Fruit fly (Drosophila melanogaster) whole organism, embryonic: ENCODE measurements around the gene CG9497.
A peak's percentile ranks its signal among the peaks of the same experiment; 100 is the strongest.

Source experiments
- ATbp ChIP-seq: fragments of 200-800 bp; sonication (Bioruptor generic); optimal IDR thresholded peaks from 2 replicates; lab custom pipeline; 2017; ENCODE audit warnings: missing biosample characterization, mild to moderate bottlenecking, missing genetic modification characterization, missing genetic modification reagents
- B-H1 ChIP-seq: fragments of 200-800 bp; sonication (Bioruptor generic); IDR thresholded peaks from 3 replicates; pipeline ENCODE4 v1.3.6; 2022; ENCODE audit warnings: missing biosample characterization, missing genetic modification characterization
- CG1024 ChIP-seq: fragments of 200-800 bp; sonication (Bioruptor generic); IDR thresholded peaks from 2 replicates; pipeline ENCODE4 v1.3.6; 2022; ENCODE audit warnings: missing biosample characterization, missing genetic modification characterization
- CG11456 ChIP-seq: fragments of 200-800 bp; sonication (Bioruptor generic); IDR thresholded peaks from 3 replicates; pipeline ENCODE4 v1.3.6; 2022; ENCODE audit warnings: missing biosample characterization, missing genetic modification characterization
- CG11695 ChIP-seq: fragments of 200-800 bp; sonication (Bioruptor generic); IDR thresholded peaks from 3 replicates; pipeline ENCODE4 v1.3.6; 2022; ENCODE audit warnings: missing biosample characterization, missing genetic modification characterization
- CG1233 ChIP-seq: fragments of 200-800 bp; sonication (Bioruptor generic); optimal IDR thresholded peaks from 4 replicates; lab custom pipeline; 2018; ENCODE audit warnings: missing biosample characterization, mild to moderate bottlenecking, missing genetic modification characterization
- CG13296 ChIP-seq: fragments of 200-800 bp; sonication (Bioruptor generic); optimal IDR thresholded peaks from 3 replicates; lab custom pipeline; 2018; ENCODE audit warnings: missing biosample characterization, mild to moderate bottlenecking, missing genetic modification characterization
- CG13624 ChIP-seq: fragments of 200-800 bp; sonication (Bioruptor generic); optimal IDR thresholded peaks from 2 replicates; lab custom pipeline; 2016; ENCODE audit warnings: missing biosample characterization, missing genetic modification characterization
- CG1529 ChIP-seq: fragments of 200-800 bp; sonication (Bioruptor generic); optimal IDR thresholded peaks from 3 replicates; lab custom pipeline; 2018; ENCODE audit warnings: missing biosample characterization, missing genetic modification characterization
- CG1603 ChIP-seq: fragments of 200-800 bp; sonication (Bioruptor generic); optimal IDR thresholded peaks from 2 replicates; lab custom pipeline; 2019; ENCODE audit warnings: missing biosample characterization, mild to moderate bottlenecking, missing genetic modification characterization, moderate library complexity
- CG2678 ChIP-seq: fragments of 200-800 bp; sonication (Bioruptor generic); optimal IDR thresholded peaks from 3 replicates; lab custom pipeline; 2019; ENCODE audit warnings: missing biosample characterization, mild to moderate bottlenecking, missing genetic modification characterization, moderate library complexity
- CG2712 ChIP-seq: fragments of 200-800 bp; optimal IDR thresholded peaks from 3 replicates; lab custom pipeline; 2019; ENCODE audit warnings: missing biosample characterization, mild to moderate bottlenecking, missing genetic modification characterization, moderate library complexity
- CG30403 ChIP-seq: fragments of 200-800 bp; sonication (Bioruptor generic); optimal IDR thresholded peaks from 3 replicates; lab custom pipeline; 2016; ENCODE audit warnings: missing biosample characterization, missing genetic modification characterization
- CG3726 ChIP-seq: fragments of 200-800 bp; sonication (Bioruptor generic); IDR thresholded peaks from 3 replicates; pipeline ENCODE4, ENCODE4 v1.3.6; 2022; ENCODE audit warnings: missing biosample characterization, missing genetic modification characterization
- CG4424 ChIP-seq: fragments of 200-800 bp; sonication (Bioruptor generic); optimal IDR thresholded peaks from 3 replicates; lab custom pipeline; 2016; ENCODE audit warnings: missing biosample characterization, missing genetic modification characterization
- CG5245 ChIP-seq: fragments of 200-800 bp; sonication (Bioruptor generic); optimal IDR thresholded peaks from 3 replicates; lab custom pipeline; 2016; ENCODE audit warnings: missing biosample characterization, missing genetic modification characterization
- CG7963 ChIP-seq: fragments of 200-800 bp; sonication (Bioruptor generic); IDR thresholded peaks from 3 replicates; pipeline ENCODE4 v1.3.6; 2022; ENCODE audit warnings: missing biosample characterization, missing genetic modification characterization; ENCODE audit not compliant: partially characterized antibody
- CG9727 ChIP-seq: fragments of 200-800 bp; sonication (Bioruptor generic); optimal IDR thresholded peaks from 3 replicates; lab custom pipeline; 2017; ENCODE audit warnings: missing biosample characterization, mild to moderate bottlenecking, missing genetic modification characterization
- Ets65A ChIP-seq: fragments of 200-800 bp; sonication (Bioruptor generic); peaks from one replicate; lab custom pipeline; 2016; ENCODE audit warnings: missing biosample characterization, missing genetic modification characterization
- HLH4C ChIP-seq: fragments of 200-800 bp; sonication (Bioruptor generic); IDR thresholded peaks from 3 replicates; pipeline ENCODE4 v1.3.6; 2022; ENCODE audit warnings: missing biosample characterization, missing genetic modification characterization; ENCODE audit not compliant: partially characterized antibody
- Hey ChIP-seq: fragments of 200-800 bp; sonication (Bioruptor generic); optimal IDR thresholded peaks from 3 replicates; lab custom pipeline; 2018; ENCODE audit warnings: missing biosample characterization, mild to moderate bottlenecking, missing genetic modification characterization
- Hr51 ChIP-seq, 2 experiments: fragments of 200-800 bp; sonication (Bioruptor generic); optimal IDR thresholded peaks; 2 replicates in 1 of 2; 3 replicates in 1 of 2; lab custom pipeline; 2016 to 2018; ENCODE audit warnings: missing biosample characterization in 2 of 2, missing genetic modification characterization in 2 of 2, mild to moderate bottlenecking in 1 of 2, moderate library complexity in 1 of 2
- Hr78 ChIP-seq, 2 experiments: fragments of 200-800 bp in 1 of 2; fragments of >200 bp in 1 of 2; sonication (Bioruptor generic) in 1 of 2; optimal IDR thresholded peaks; 2 replicates each; lab custom pipeline; 2017 to 2019; ENCODE audit warnings: missing biosample characterization in 2 of 2, missing genetic modification characterization in 2 of 2, mild to moderate bottlenecking in 1 of 2, moderate library complexity in 1 of 2
- Jarid2 ChIP-seq: fragments of 200-800 bp; sonication (Bioruptor generic); optimal IDR thresholded peaks from 3 replicates; lab custom pipeline; 2017; ENCODE audit warnings: mild to moderate bottlenecking, missing biosample characterization, missing genetic modification reagents, missing genetic modification characterization
- MTF-1 ChIP-seq: fragments of 200-800 bp; sonication (Bioruptor generic); optimal IDR thresholded peaks from 2 replicates; lab custom pipeline; 2018; ENCODE audit warnings: missing biosample characterization, mild to moderate bottlenecking, missing genetic modification characterization, borderline replicate concordance
- Med ChIP-seq: fragments of 200-800 bp; sonication (Bioruptor generic); peaks from one replicate; lab custom pipeline; 2016; ENCODE audit warnings: missing biosample characterization, missing genetic modification characterization, mild to moderate bottlenecking, inconsistent platforms, moderate library complexity
- Nf-YA ChIP-seq: fragments of 200-800 bp; sonication (Bioruptor generic); IDR thresholded peaks from 2 replicates; pipeline ENCODE4 v1.3.6; 2022; ENCODE audit warnings: missing biosample characterization, missing genetic modification characterization
- Six4 ChIP-seq: fragments of 200-800 bp; sonication (Bioruptor generic); optimal IDR thresholded peaks from 2 replicates; lab custom pipeline; 2016; ENCODE audit warnings: missing biosample characterization, missing genetic modification characterization
- Sox102F ChIP-seq: fragments of 200-800 bp; sonication (Bioruptor generic); optimal IDR thresholded peaks from 2 replicates; lab custom pipeline; 2018; ENCODE audit warnings: missing biosample characterization, mild to moderate bottlenecking, missing genetic modification characterization, moderate library complexity
- Xbp1 ChIP-seq: fragments of 200-800 bp; sonication (Bioruptor generic); optimal IDR thresholded peaks from 3 replicates; lab custom pipeline; 2016; ENCODE audit warnings: missing biosample characterization, mild to moderate bottlenecking, missing genetic modification characterization
- Xrp1 ChIP-seq: fragments of 200-800 bp; sonication (Bioruptor generic); IDR thresholded peaks from 2 replicates; pipeline ENCODE4 v1.3.6; 2022; ENCODE audit warnings: missing biosample characterization, missing genetic modification characterization
- YL-1 ChIP-seq: fragments of 200-800 bp; sonication (Bioruptor generic); optimal IDR thresholded peaks from 3 replicates; lab custom pipeline; 2017; ENCODE audit warnings: missing biosample characterization, mild to moderate bottlenecking, missing genetic modification characterization
- ab ChIP-seq: fragments of 200-800 bp; sonication (Bioruptor generic); optimal IDR thresholded peaks from 2 replicates; lab custom pipeline; 2016; ENCODE audit warnings: missing biosample characterization, missing genetic modification characterization
- ap ChIP-seq: fragments of 200-800 bp; sonication (Bioruptor generic); IDR thresholded peaks from 2 replicates; pipeline ENCODE4 v1.3.6; 2022; ENCODE audit warnings: missing biosample characterization, missing genetic modification characterization
- chif ChIP-seq, 2 experiments: fragments of 200-800 bp; sonication (Bioruptor generic); optimal IDR thresholded peaks; 3 replicates each; lab custom pipeline; 2016; ENCODE audit warnings: missing biosample characterization in 2 of 2, missing genetic modification characterization in 2 of 2
- ci ChIP-seq: fragments of 200-800 bp; sonication (Bioruptor generic); IDR thresholded peaks from 3 replicates; pipeline ENCODE4 v1.3.6; 2022; ENCODE audit warnings: missing biosample characterization, missing genetic modification characterization
- dpn ChIP-seq, 2 experiments: fragments of 200-800 bp; sonication (Bioruptor generic); optimal IDR thresholded peaks; 3 replicates each; lab custom pipeline; 2016; ENCODE audit warnings: missing biosample characterization in 2 of 2, missing genetic modification characterization in 2 of 2
- esg ChIP-seq: fragments of 200-800 bp; sonication (Bioruptor generic); conservative IDR thresholded peaks from 2 replicates; pipeline ENCODE4 v1.3.6; 2022; ENCODE audit warnings: missing biosample characterization, missing genetic modification characterization
- eve ChIP-seq, 2 experiments: fragments of >200 bp; optimal IDR thresholded peaks; 2 replicates each; lab custom pipeline; 2017; ENCODE audit warnings: missing biosample characterization in 2 of 2, missing genetic modification characterization in 2 of 2
- fd102C ChIP-seq: fragments of 200-800 bp; sonication (Bioruptor generic); optimal IDR thresholded peaks from 2 replicates; lab custom pipeline; 2018; ENCODE audit warnings: missing biosample characterization, mild to moderate bottlenecking, missing genetic modification characterization, moderate library complexity
- ham ChIP-seq: fragments of 200-800 bp; sonication (Bioruptor generic); IDR thresholded peaks from 2 replicates; pipeline ENCODE4 v1.3.6; 2022; ENCODE audit warnings: missing biosample characterization, missing genetic modification characterization
- kay ChIP-seq: fragments of 200-800 bp; sonication (Bioruptor generic); optimal IDR thresholded peaks from 2 replicates; lab custom pipeline; 2016; ENCODE audit warnings: missing biosample characterization, missing genetic modification characterization
- lmd ChIP-seq: fragments of 200-800 bp; sonication (Bioruptor generic); IDR thresholded peaks from 2 replicates; pipeline ENCODE4 v1.3.6; 2022; ENCODE audit warnings: missing biosample characterization, missing genetic modification characterization
- nmo ChIP-seq: fragments of 200-800 bp; sonication (Bioruptor generic); optimal IDR thresholded peaks from 2 replicates; lab custom pipeline; 2018; ENCODE audit warnings: missing biosample characterization, mild to moderate bottlenecking, missing genetic modification characterization, moderate library complexity
- odd ChIP-seq: fragments of 200-800 bp; sonication (Bioruptor generic); optimal IDR thresholded peaks from 2 replicates; lab custom pipeline; 2017; ENCODE audit warnings: missing biosample characterization, mild to moderate bottlenecking, missing genetic modification characterization
- row ChIP-seq: fragments of 200-800 bp; sonication (Bioruptor generic); IDR thresholded peaks from 3 replicates; pipeline ENCODE4 v1.3.6; 2022; ENCODE audit warnings: missing biosample characterization, missing genetic modification characterization
- run ChIP-seq: fragments of 200-800 bp; sonication (Bioruptor generic); optimal IDR thresholded peaks from 3 replicates; lab custom pipeline; 2018; ENCODE audit warnings: missing biosample characterization, mild to moderate bottlenecking, missing genetic modification characterization
- slp2 ChIP-seq: fragments of 200-800 bp; sonication (Bioruptor generic); optimal IDR thresholded peaks from 2 replicates; lab custom pipeline; 2016; ENCODE audit warnings: missing biosample characterization, missing genetic modification characterization
- toy ChIP-seq: fragments of 200-800 bp; sonication (Bioruptor generic); IDR thresholded peaks from 2 replicates; pipeline ENCODE4 v1.3.6; 2022; ENCODE audit warnings: missing biosample characterization, missing genetic modification characterization
- vnd ChIP-seq: fragments of 200-800 bp; sonication (Bioruptor generic); IDR thresholded peaks from 3 replicates; pipeline ENCODE4 v1.3.6; 2022; ENCODE audit warnings: missing biosample characterization, missing genetic modification characterization; ENCODE audit not compliant: partially characterized antibody

Gene CG9497

dm6 chr2L:6306895-6307294 lies 41.3 kb downstream of the CG9497 start (continued):
- no peak for TF ChIP-seq vnd (GFP tag; lab: Robert Waterston, UW)
- TF ChIP-seq Hr51 (GFP tag; optimal IDR thresholded peaks at IDR 0.05; lab: Kevin White, UChicago): peak in 1 of 2 experiments; percentile 40
- no peak for TF ChIP-seq Nf-YA (GFP tag; lab: Robert Waterston, UW)
- TF ChIP-seq chif (GFP tag; optimal IDR thresholded peaks at IDR 0.05; lab: Kevin White, UChicago): peak; percentile 18 to 22
- TF ChIP-seq CG1233 (GFP tag; lab: Kevin White, UChicago): no peak
- 0 out of 2 replicates have a peak, but pooled peaks have one; percentile 22 for TF ChIP-seq esg
- no peak for TF ChIP-seq HLH4C
- peak; percentile 14 for TF ChIP-seq nmo (GFP tag; lab: Kevin White, UChicago)
- TF ChIP-seq eve (GFP tag; optimal IDR thresholded peaks at IDR 0.05; lab: Kevin White, UChicago): peak in 1 of 2 experiments; percentile 33
- TF ChIP-seq CG30403 (GFP tag; lab: Kevin White, UChicago): peak; percentile 34
- no peak for TF ChIP-seq odd
- peak in 1 of 2 experiments; percentile 22 for TF ChIP-seq dpn (GFP tag; optimal IDR thresholded peaks at IDR 0.05; lab: Kevin White, UChicago)
- no peak for TF ChIP-seq CG1024 (GFP tag; lab: Robert Waterston, UW)
- no peak for TF ChIP-seq CG9727 (GFP tag; lab: Kevin White, UChicago)
- no peak for TF ChIP-seq run (tag; lab: Kevin White, UChicago)
- TF ChIP-seq lmd: 0 out of 2 replicates have a peak, but pooled peaks have one; percentile 13
- peak; percentile 34 for TF ChIP-seq CG2712 (tag; lab: Kevin White, UChicago)
- no peak for TF ChIP-seq ab
- peak; percentile 78 for TF ChIP-seq Med (GFP tag; lab: Kevin White, UChicago)
- 0 out of 2 replicates have a peak, but pooled peaks have one; percentile 17 for TF ChIP-seq ap (GFP tag; lab: Robert Waterston, UW)
- no peak for TF ChIP-seq MTF-1 (GFP tag; lab: Kevin White, UChicago)
- TF ChIP-seq Six4 (GFP tag; lab: Kevin White, UChicago): no peak
- TF ChIP-seq CG13296 (GFP tag; lab: Kevin White, UChicago): no peak
- TF ChIP-seq toy: no peak
- 0 out of 3 replicates have a peak, but pooled peaks have one; percentile 18 for TF ChIP-seq CG11695 (GFP tag; lab: Robert Waterston, UW)
- TF ChIP-seq Xrp1: peak; percentile 39; the same call in 1 of the 2 replicates
- peak; percentile 43; the same call in 1 of the 3 replicates for TF ChIP-seq row (GFP tag; lab: Robert Waterston, UW)
- no peak for TF ChIP-seq Hey (tag; lab: Kevin White, UChicago)
- TF ChIP-seq ci (GFP tag; lab: Robert Waterston, UW): 0 out of 3 replicates have a peak, but pooled peaks have one; percentile 30
- no peak for TF ChIP-seq CG11456
- TF ChIP-seq CG4424 (GFP tag; lab: Kevin White, UChicago): peak; percentile 23
- TF ChIP-seq CG7963: no peak
- peak; percentile 32 for TF ChIP-seq ATbp (GFP tag; lab: Kevin White, UChicago)
- TF ChIP-seq CG2678 (tag; lab: Kevin White, UChicago): peak; percentile 10
- no peak for TF ChIP-seq slp2
- no peak for TF ChIP-seq Hr78 (GFP tag; optimal IDR thresholded peaks at IDR 0.05; lab: Kevin White, UChicago)
- TF ChIP-seq Jarid2 (GFP tag; lab: Kevin White, UChicago): no peak
- no peak for TF ChIP-seq kay
- peak; percentile 59 for TF ChIP-seq Sox102F (GFP tag; lab: Kevin White, UChicago)
- 0 out of 3 replicates have a peak, but pooled peaks have one; percentile 14 for TF ChIP-seq B-H1
- TF ChIP-seq CG13624 (GFP tag; lab: Kevin White, UChicago): no peak
- no peak for TF ChIP-seq CG1529 (GFP tag; lab: Kevin White, UChicago)
- TF ChIP-seq CG1603 (tag; lab: Kevin White, UChicago): peak; percentile 40
- peak; percentile 34 for TF ChIP-seq Xbp1 (GFP tag; lab: Kevin White, UChicago)
- no peak for TF ChIP-seq CG5245 (GFP tag; lab: Kevin White, UChicago)
- TF ChIP-seq YL-1 (GFP tag; lab: Kevin White, UChicago): no peak
- no peak for TF ChIP-seq CG3726 (GFP tag; lab: Robert Waterston, UW)
- TF ChIP-seq ham (GFP tag; lab: Robert Waterston, UW): no peak
- TF ChIP-seq fd102C (GFP tag; lab: Kevin White, UChicago): no peak
- peak; percentile 94 for TF ChIP-seq Ets65A
